Worm (Caenorhabditis elegans) whole organism, young adult: ENCODE results near the gene F32D8.12.

ENCODE experiments used
- dpl-1 ChIP-seq: fragments of 150-350 bp; optimal IDR thresholded peaks from 2 replicates; lab custom pipeline; 2014; ENCODE audit warnings: missing biosample characterization, missing genetic modification reagents, missing genetic modification characterization
- him-1 ChIP-seq: sonication (generic microtip); optimal IDR thresholded peaks from 2 replicates; lab custom pipeline; 2016; ENCODE audit warnings: missing genotype, missing genetic modification reagents, missing genetic modification characterization, missing compliant biosample characterization
- hrde-1 ChIP-seq: sonication (generic microtip); optimal IDR thresholded peaks from 2 replicates; lab custom pipeline; 2016; ENCODE audit warnings: missing genetic modification characterization, mild to moderate bottlenecking, missing compliant biosample characterization, moderate library complexity, missing genotype, missing genetic modification reagents, borderline replicate concordance
- lin-26 ChIP-seq: fragments of 200-800 bp; sonication (Bioruptor generic); IDR thresholded peaks from 2 replicates; pipeline ENCODE4 v1.3.6; 2022; ENCODE audit warnings: missing genetic modification reagents, missing genetic modification characterization, missing compliant biosample characterization
- mel-28 ChIP-seq: sonication (generic microtip); optimal IDR thresholded peaks from 2 replicates; lab custom pipeline; 2016; ENCODE audit warnings: borderline replicate concordance, mild to moderate bottlenecking, missing genetic modification characterization, missing compliant biosample characterization
- nfya-1 ChIP-seq: sonication (generic microtip); optimal IDR thresholded peaks from 2 replicates; lab custom pipeline; 2017; ENCODE audit warnings: antibody characterized with exemption, missing compliant biosample characterization, missing genetic modification characterization, borderline replicate concordance; ENCODE audit not compliant: insufficient read depth
- nhr-90 ChIP-seq: sonication (generic microtip); optimal IDR thresholded peaks from 2 replicates; lab custom pipeline; 2016; ENCODE audit warnings: missing genotype, mild to moderate bottlenecking, missing genetic modification characterization, missing compliant biosample characterization
- pha-4 ChIP-seq: fragments of 150-350 bp; sonication (generic microtip); optimal IDR thresholded peaks from 2 replicates; lab custom pipeline; 2014; ENCODE audit warnings: missing biosample characterization, missing genetic modification reagents, missing genetic modification characterization
- snpc-1.1 ChIP-seq: sonication (generic microtip); optimal IDR thresholded peaks from 2 replicates; lab custom pipeline; 2017; ENCODE audit warnings: missing genetic modification characterization, mild to moderate bottlenecking, missing compliant biosample characterization, antibody characterized with exemption, moderate library complexity, missing genotype, missing genetic modification reagents; ENCODE audit not compliant: insufficient read depth
- snpc-4 ChIP-seq, 5 experiments: fragments of 150-350 bp in 1 of 5; sonication (generic microtip) in 4 of 5; optimal IDR thresholded peaks; 2 replicates each; lab custom pipeline; 2014 to 2018; ENCODE audit warnings: missing genetic modification characterization in 5 of 5, missing biosample characterization in 3 of 5, antibody characterized with exemption in 2 of 5, mild to moderate bottlenecking in 2 of 5, missing compliant biosample characterization in 2 of 5, missing genotype in 2 of 5, moderate library complexity in 2 of 5, missing genetic modification reagents in 1 of 5
- somi-1 ChIP-seq: fragments of 200-800 bp; sonication (Bioruptor generic); optimal IDR thresholded peaks from 2 replicates; lab custom pipeline; 2018; ENCODE audit warnings: mild to moderate bottlenecking, missing genetic modification characterization, missing compliant biosample characterization

DNA sequence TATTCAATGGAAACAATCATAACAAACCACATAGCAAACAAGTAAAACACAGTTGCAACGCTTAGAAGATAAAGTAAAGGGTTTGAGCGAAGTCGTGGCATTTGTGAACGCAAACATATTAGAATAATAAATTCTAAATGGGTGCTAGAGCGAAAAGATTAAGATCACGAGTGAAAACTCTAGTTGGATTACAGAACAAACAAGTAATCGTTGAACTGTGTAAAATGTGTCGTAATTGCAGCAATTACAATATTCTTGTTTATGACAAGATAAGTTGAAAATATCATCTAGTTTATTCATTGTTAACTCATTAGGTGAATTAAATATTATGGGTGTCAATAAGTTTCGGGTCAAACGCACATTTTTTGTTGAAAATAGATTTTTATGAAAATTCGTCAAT is 11.9 kb upstream of the F32D8.12 start, which contains the start of gene F32D8.8:
- TF ChIP-seq snpc-1.1 (tag; lab: Kevin White, UChicago) (no peak), nhr-90 (tag; lab: Kevin White, UChicago) (no peak), mel-28 (no peak), him-1 (tag; lab: Kevin White, UChicago) (no peak), somi-1 (no peak), lin-26 (GFP tag; lab: Robert Waterston, UW) (no peak), hrde-1 (tag; lab: Kevin White, UChicago) (no peak), pha-4 (tag; lab: Kevin White, UChicago) (no peak), dpl-1 (GFP tag; lab: Kevin White, UChicago) (no peak), snpc-4 (GFP tag; optimal IDR thresholded peaks at IDR 0.05; lab: Kevin White, UChicago) (no peak), snpc-4 (tag; optimal IDR thresholded peaks at IDR 0.05; lab: Kevin White, UChicago) (no peak), nfya-1 (tag; lab: Kevin White, UChicago) (no peak)
